Fruit fly (Drosophila melanogaster) Kc167 (cell line): ENCODE data around the gene CG2021.

ENCODE experiments used
- Myc ChIP-seq: fragments of >200 bp; optimal IDR thresholded peaks from 2 replicates; lab custom pipeline; 2017; ENCODE audit warnings: missing external identifiers
- Sin3A ChIP-seq: fragments of >200 bp; optimal IDR thresholded peaks from 2 replicates; lab custom pipeline; 2018; ENCODE audit warnings: missing external identifiers
- h ChIP-seq: fragments of >200 bp; optimal IDR thresholded peaks from 3 replicates; lab custom pipeline; 2018; ENCODE audit warnings: missing external identifiers
- insv ChIP-seq: fragments of >200 bp; optimal IDR thresholded peaks from 3 replicates; lab custom pipeline; 2018; ENCODE audit warnings: missing external identifiers
- psq ChIP-seq: fragments of >200 bp; optimal IDR thresholded peaks from 2 replicates; lab custom pipeline; 2017; ENCODE audit warnings: missing external identifiers
- ttk ChIP-seq: sonication (Bioruptor generic); optimal IDR thresholded peaks from 2 replicates; lab custom pipeline; 2017; ENCODE audit warnings: missing external identifiers

DNA sequence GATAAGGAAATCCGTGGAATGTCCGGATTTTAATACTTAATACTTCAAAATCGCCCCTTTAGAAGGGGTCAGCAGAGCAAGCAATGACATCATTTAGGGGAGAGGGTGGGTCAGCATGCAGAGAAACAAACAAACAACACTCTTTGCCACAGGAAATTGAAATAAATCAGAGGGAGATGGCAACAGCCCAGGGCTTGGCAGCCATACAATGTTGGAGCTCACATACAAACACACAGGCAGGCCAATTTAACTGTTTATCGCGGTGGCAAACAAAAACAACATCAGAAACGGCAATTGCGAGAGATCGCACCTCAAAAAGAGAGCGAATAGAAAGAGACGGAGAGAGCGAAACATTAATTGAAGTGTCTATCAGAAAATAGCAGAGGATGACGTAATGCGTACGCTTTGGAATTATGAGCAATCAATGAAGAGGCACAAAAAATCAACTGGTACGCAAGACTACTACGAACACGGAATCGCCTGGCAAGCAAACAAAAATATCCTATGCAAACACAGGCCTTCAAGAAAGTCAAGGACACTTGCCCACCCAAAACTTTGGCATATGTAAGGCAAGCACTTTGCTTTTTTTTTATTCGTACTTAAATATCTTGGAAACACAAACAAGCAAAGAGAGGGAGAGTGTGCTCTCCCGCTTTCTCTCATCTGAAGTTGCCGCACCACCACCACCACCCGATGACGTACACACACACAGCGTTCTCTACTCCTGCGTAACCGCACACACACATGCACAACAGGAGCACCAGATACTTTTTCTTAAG, 17.1 kb upstream of the CG2021 start:
- no peak for TF ChIP-seq psq
- TF ChIP-seq h (lab: Kevin White, UChicago) = no peak
- TF ChIP-seq ttk (lab: Kevin White, UChicago) = no peak
- TF ChIP-seq Sin3A (lab: Kevin White, UChicago) = no peak
- no peak for TF ChIP-seq insv (lab: Kevin White, UChicago)
- TF ChIP-seq Myc (lab: Kevin White, UChicago) = no peak
